Worm (Caenorhabditis elegans): ENCODE results near the gene hlh-12.

DNA sequence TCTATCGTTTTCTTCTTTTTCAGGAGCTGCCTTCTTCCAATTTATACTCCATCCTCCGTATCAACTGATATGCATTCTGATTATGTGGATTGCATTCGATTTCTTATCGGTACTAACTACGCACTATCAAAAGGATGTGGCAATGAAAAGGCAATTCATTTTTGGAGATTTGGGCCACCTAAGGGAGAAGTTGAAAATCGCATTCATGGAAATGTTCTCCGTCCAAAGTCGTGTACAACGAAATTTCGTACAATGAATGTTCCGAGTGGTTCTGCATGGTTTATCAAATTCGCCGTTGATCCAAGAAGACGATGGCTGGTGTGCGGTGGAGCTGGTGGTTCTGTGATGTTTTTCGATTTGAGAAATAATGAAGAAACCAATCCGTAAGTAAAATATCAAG, 33.4 kb upstream of the hlh-12 start, which contains the start of gene C09G4.4:
- no peak for TF ChIP-seq lin-39 (tag; optimal IDR thresholded peaks at IDR 0.05)
- TF ChIP-seq mab-5 (tag; optimal IDR thresholded peaks at IDR 0.05) = no peak
- TF ChIP-seq lsy-2 (tag; optimal IDR thresholded peaks at IDR 0.05) = no peak
- no peak for TF ChIP-seq zag-1 (tag; optimal IDR thresholded peaks at IDR 0.05)
- TF ChIP-seq nhr-11 (tag; optimal IDR thresholded peaks at IDR 0.05) = no peak
- no peak for TF ChIP-seq fos-1 (tag; optimal IDR thresholded peaks at IDR 0.05)
- TF ChIP-seq peb-1 (tag; optimal IDR thresholded peaks at IDR 0.05) = no peak
- no peak for TF ChIP-seq ztf-11 (tag; optimal IDR thresholded peaks at IDR 0.05)
- no peak for TF ChIP-seq R02D3.7 (tag; optimal IDR thresholded peaks at IDR 0.05)
- TF ChIP-seq ceh-82 (tag; optimal IDR thresholded peaks at IDR 0.05) = no peak
- TF ChIP-seq nhr-237 (tag; optimal IDR thresholded peaks at IDR 0.05) = no peak
- no peak for TF ChIP-seq elt-3 (tag; optimal IDR thresholded peaks at IDR 0.05)

All from whole organism, L2 larva.